Worm (Caenorhabditis elegans): ENCODE results near the gene C16C10.2.

DNA sequence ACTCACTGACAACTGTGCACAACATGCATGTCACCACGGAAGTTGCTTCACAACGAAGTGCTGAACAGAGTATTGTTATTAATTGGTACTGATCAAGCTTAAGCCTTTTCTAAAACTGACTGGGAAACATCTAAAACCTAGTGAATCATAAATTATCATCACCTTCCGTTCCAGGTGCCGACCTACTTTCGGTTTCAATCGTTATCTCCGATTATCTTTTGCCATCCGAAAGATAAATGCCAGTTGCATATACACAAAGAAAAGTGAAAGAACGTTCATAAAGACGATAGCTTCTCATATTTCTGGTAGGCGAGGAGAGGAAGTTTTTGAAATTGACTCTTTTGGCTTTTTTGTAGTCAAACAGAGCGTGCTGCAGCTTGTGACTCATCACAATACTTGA lies 11.1 kb upstream of the C16C10.2 start:
- TF ChIP-seq ekl-4 (GFP tag; IDR thresholded peaks at IDR 0.05) (no peak), pha-4 (tag; optimal IDR thresholded peaks at IDR 0.05) (no peak), zfh-2 (GFP tag; conservative IDR thresholded peaks at IDR 0.05) (no peak), Y67H2A.10 (GFP tag; conservative IDR thresholded peaks at IDR 0.05) (no peak), ztf-25 (GFP tag; IDR thresholded peaks at IDR 0.05) (no peak), efl-1 (GFP tag; optimal IDR thresholded peaks at IDR 0.05) (no peak), lin-54 (GFP tag; optimal IDR thresholded peaks at IDR 0.05) (no peak), F55B11.4 (tag; optimal IDR thresholded peaks at IDR 0.05; ENCODE audit: borderline replicate concordance, insufficient read depth) (no peak), mel-28 (tag; optimal IDR thresholded peaks at IDR 0.05; ENCODE audit: borderline replicate concordance) (no peak), F23B12.7 (tag; optimal IDR thresholded peaks at IDR 0.05; ENCODE audit: insufficient read depth) (no peak), zim-3 (tag; optimal IDR thresholded peaks at IDR 0.05) (no peak), unc-130 (GFP tag; optimal IDR thresholded peaks at IDR 0.05) (no peak), mxl-1 (tag; optimal IDR thresholded peaks at IDR 0.05) (no peak)
